Worm (Caenorhabditis elegans) whole organism, L4 larva: ENCODE data around the gene C33F10.4.
A peak's percentile ranks its signal among the peaks of the same experiment; 100 is the strongest.

Source experiments
- ZK546.5 ChIP-seq, 2 experiments: sonication (generic microtip); optimal IDR thresholded peaks; 2 replicates each; lab custom pipeline; 2017; ENCODE audit warnings: missing biosample characterization in 2 of 2, missing genetic modification characterization in 2 of 2
- aha-1 ChIP-seq: fragments of 150-350 bp; peaks from one replicate; lab custom pipeline; 2014; ENCODE audit warnings: missing biosample characterization, missing genetic modification characterization
- ceh-20 ChIP-seq: fragments of 200-800 bp; sonication (Bioruptor generic); IDR thresholded peaks from 2 replicates; pipeline ENCODE4 v1.3.6; 2022; ENCODE audit warnings: missing genetic modification reagents, missing genetic modification characterization, missing compliant biosample characterization
- ceh-28 ChIP-seq: fragments of 150-350 bp; optimal IDR thresholded peaks from 2 replicates; lab custom pipeline; 2014; ENCODE audit warnings: missing biosample characterization, missing genetic modification reagents, missing genetic modification characterization
- ceh-82 ChIP-seq: sonication (generic microtip); optimal IDR thresholded peaks from 2 replicates; lab custom pipeline; 2017; ENCODE audit warnings: missing biosample characterization, missing genetic modification characterization
- daf-8 ChIP-seq: fragments of 200-800 bp; sonication (Bioruptor generic); IDR thresholded peaks from 2 replicates; pipeline ENCODE4 v1.3.6; 2022; ENCODE audit warnings: missing genetic modification characterization, missing compliant biosample characterization
- dmd-6 ChIP-seq: fragments of 200-800 bp; sonication (Bioruptor generic); IDR thresholded peaks from 2 replicates; pipeline ENCODE4 v1.3.6; 2022; ENCODE audit warnings: missing genetic modification reagents, missing genetic modification characterization, missing compliant biosample characterization
- dmd-9 ChIP-seq: fragments of 200-800 bp; sonication (Bioruptor generic); IDR thresholded peaks from 2 replicates; pipeline ENCODE4 v1.3.6; 2022; ENCODE audit warnings: missing genetic modification reagents, missing genetic modification characterization, missing compliant biosample characterization
- duxl-1 ChIP-seq: sonication (generic microtip); optimal IDR thresholded peaks from 2 replicates; lab custom pipeline; 2016; ENCODE audit warnings: mild to moderate bottlenecking, missing genetic modification characterization, moderate library complexity, missing compliant biosample characterization; ENCODE audit not compliant: poor library complexity
- egl-27 ChIP-seq: sonication (generic microtip); optimal IDR thresholded peaks from 3 replicates; lab custom pipeline; 2017; ENCODE audit warnings: missing biosample characterization, missing genetic modification reagents, missing genetic modification characterization
- hlh-11 ChIP-seq: fragments of 200-800 bp; sonication (Bioruptor generic); optimal IDR thresholded peaks from 2 replicates; lab custom pipeline; 2018; ENCODE audit warnings: mild to moderate bottlenecking, missing genetic modification characterization, missing compliant biosample characterization
- hlh-30 ChIP-seq: sonication (generic microtip); optimal IDR thresholded peaks from 2 replicates; lab custom pipeline; 2017; ENCODE audit warnings: antibody characterized with exemption, mild to moderate bottlenecking, missing genetic modification characterization, missing compliant biosample characterization; ENCODE audit not compliant: insufficient read depth
- lim-7 ChIP-seq: fragments of 200-800 bp; sonication (Bioruptor generic); IDR thresholded peaks from 2 replicates; pipeline ENCODE4 v1.3.6; 2022; ENCODE audit warnings: missing genetic modification characterization, missing compliant biosample characterization
- lin-38 ChIP-seq: fragments of 200-800 bp; sonication (Bioruptor generic); IDR thresholded peaks from 2 replicates; pipeline ENCODE4 v1.3.6; 2022; ENCODE audit warnings: missing genetic modification reagents, missing genetic modification characterization, missing compliant biosample characterization
- lsy-2 ChIP-seq, 2 experiments: fragments of 150-350 bp in 1 of 2; sonication (generic microtip) in 1 of 2; optimal IDR thresholded peaks; 2 replicates each; lab custom pipeline; 2014 to 2017; ENCODE audit warnings: missing biosample characterization in 2 of 2, missing genetic modification characterization in 2 of 2
- mdl-1 ChIP-seq, 2 experiments: fragments of 150-350 bp in 1 of 2; sonication (generic microtip) in 1 of 2; optimal IDR thresholded peaks; 2 replicates each; lab custom pipeline; 2014 to 2017; ENCODE audit warnings: missing biosample characterization in 2 of 2, missing genetic modification characterization in 2 of 2
- mdt-29 ChIP-seq: fragments of 200-800 bp; sonication (Bioruptor generic); IDR thresholded peaks from 2 replicates; pipeline ENCODE4 v1.3.6; 2022; ENCODE audit warnings: missing genetic modification reagents, missing genetic modification characterization, missing compliant biosample characterization
- mes-2 ChIP-seq: sonication (generic microtip); optimal IDR thresholded peaks from 2 replicates; lab custom pipeline; 2016; ENCODE audit warnings: missing genotype, mild to moderate bottlenecking, missing genetic modification characterization, missing compliant biosample characterization; ENCODE audit not compliant: poor library complexity, severe bottlenecking
- nhr-102 ChIP-seq: sonication (generic microtip); optimal IDR thresholded peaks from 2 replicates; lab custom pipeline; 2016; ENCODE audit warnings: mild to moderate bottlenecking, missing genetic modification characterization, moderate library complexity, missing compliant biosample characterization
- nhr-111 ChIP-seq: fragments of 200-800 bp; sonication (Bioruptor generic); optimal IDR thresholded peaks from 2 replicates; lab custom pipeline; 2018; ENCODE audit warnings: mild to moderate bottlenecking, missing genetic modification characterization, missing compliant biosample characterization
- nhr-237 ChIP-seq: sonication (generic microtip); optimal IDR thresholded peaks from 2 replicates; lab custom pipeline; 2017; ENCODE audit warnings: missing biosample characterization, missing genetic modification characterization
- nhr-28 ChIP-seq: fragments of 150-350 bp; optimal IDR thresholded peaks from 2 replicates; lab custom pipeline; 2014; ENCODE audit warnings: missing biosample characterization, missing genetic modification characterization
- nhr-48 ChIP-seq: sonication (generic microtip); optimal IDR thresholded peaks from 2 replicates; lab custom pipeline; 2016; ENCODE audit warnings: mild to moderate bottlenecking, missing genetic modification characterization, missing compliant biosample characterization
- nhr-77 ChIP-seq: fragments of 150-350 bp; optimal IDR thresholded peaks from 2 replicates; lab custom pipeline; 2014; ENCODE audit warnings: missing biosample characterization, missing genetic modification characterization
- pqm-1 ChIP-seq: sonication (generic microtip); optimal IDR thresholded peaks from 2 replicates; lab custom pipeline; 2017; ENCODE audit warnings: missing biosample characterization, missing genetic modification characterization
- unc-39 ChIP-seq: sonication (generic microtip); optimal IDR thresholded peaks from 2 replicates; lab custom pipeline; 2017; ENCODE audit warnings: missing biosample characterization, missing genetic modification characterization
- unc-62 ChIP-seq, 3 experiments: fragments of 150-350 bp in 1 of 3; sonication (generic microtip); optimal IDR thresholded peaks in 2 of 3; peaks in 1 of 3; 1 replicate in 1 of 3; 2 replicates in 2 of 3; lab custom pipeline; 2014 to 2017; ENCODE audit warnings: missing biosample characterization in 3 of 3, missing genetic modification characterization in 3 of 3, missing genetic modification reagents in 3 of 3, missing genotype in 1 of 3
- zfp-2 ChIP-seq: sonication (generic microtip); optimal IDR thresholded peaks from 2 replicates; lab custom pipeline; 2016; ENCODE audit warnings: mild to moderate bottlenecking, missing genetic modification characterization, missing compliant biosample characterization

C33F10.4 gene

DNA sequence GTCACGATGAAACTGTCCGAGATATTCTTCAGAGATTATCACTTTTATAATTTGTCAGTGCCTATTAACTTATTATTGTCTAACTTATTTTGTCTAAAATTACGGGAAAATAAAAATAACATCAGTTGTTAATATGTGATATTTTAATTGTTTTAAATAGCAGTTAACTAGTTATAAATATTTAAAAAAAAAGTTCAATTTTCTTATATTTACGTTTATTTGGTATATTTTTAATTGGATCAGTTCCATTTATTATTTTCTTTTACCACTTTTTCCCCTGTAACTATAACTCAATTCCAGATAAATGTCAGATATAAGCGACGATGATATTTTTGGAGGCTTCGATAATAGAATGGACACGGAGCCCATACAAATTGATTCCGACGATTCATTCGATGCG, at the start of gene C33F10.4:
C33F10.4 (plus strand) TSS at position 301 of the 400 bp plus-strand sequence.
- no peak for TF ChIP-seq ceh-28 (tag; lab: Kevin White, UChicago)
- no peak for TF ChIP-seq mes-2 (tag; lab: Kevin White, UChicago)
- TF ChIP-seq lin-38 (GFP tag; lab: Robert Waterston, UW) = no peak
- no peak for TF ChIP-seq nhr-111 (GFP tag; lab: Kevin White, UChicago)
- TF ChIP-seq lim-7 (GFP tag; lab: Robert Waterston, UW) = no peak

DNA sequence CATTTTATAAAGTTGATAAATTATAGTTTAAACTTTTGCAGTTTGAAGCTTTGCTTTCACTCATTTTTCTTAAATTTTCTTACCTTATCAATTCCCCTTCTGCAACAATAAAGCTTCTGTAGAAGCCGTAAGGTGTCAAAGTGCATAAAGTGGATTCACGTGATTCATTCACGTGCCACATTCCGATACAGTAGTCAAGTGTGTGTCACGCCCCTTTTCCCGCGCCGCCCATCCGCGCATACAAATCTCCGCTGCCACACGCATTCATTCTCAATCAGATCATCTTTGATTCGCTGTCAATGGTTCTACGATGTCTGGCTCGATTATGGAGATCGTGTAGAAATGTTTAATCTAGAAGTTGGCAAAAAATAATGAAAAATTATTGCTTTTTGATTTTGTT, 48.5 kb upstream of the C33F10.4 start:
- TF ChIP-seq nhr-48 (tag; lab: Kevin White, UChicago) = peak; percentile 62
- peak; percentile 16; the same call in 1 of the 2 replicates for TF ChIP-seq mdt-29
- peak in 1 of 2 experiments; percentile 39 for TF ChIP-seq mdl-1 (tag; optimal IDR thresholded peaks at IDR 0.05; lab: Kevin White, UChicago)
- peak; percentile 69 for TF ChIP-seq hlh-30
- TF ChIP-seq ZK546.5 (tag; optimal IDR thresholded peaks at IDR 0.05; lab: Kevin White, UChicago) = no peak
- TF ChIP-seq hlh-11 (tag; lab: Kevin White, UChicago) = peak; percentile 5
- peak in 1 of 2 experiments; percentile 51 for TF ChIP-seq lsy-2 (tag; optimal IDR thresholded peaks at IDR 0.05; lab: Kevin White, UChicago)
- no peak for TF ChIP-seq ceh-82 (tag; lab: Kevin White, UChicago)

DNA sequence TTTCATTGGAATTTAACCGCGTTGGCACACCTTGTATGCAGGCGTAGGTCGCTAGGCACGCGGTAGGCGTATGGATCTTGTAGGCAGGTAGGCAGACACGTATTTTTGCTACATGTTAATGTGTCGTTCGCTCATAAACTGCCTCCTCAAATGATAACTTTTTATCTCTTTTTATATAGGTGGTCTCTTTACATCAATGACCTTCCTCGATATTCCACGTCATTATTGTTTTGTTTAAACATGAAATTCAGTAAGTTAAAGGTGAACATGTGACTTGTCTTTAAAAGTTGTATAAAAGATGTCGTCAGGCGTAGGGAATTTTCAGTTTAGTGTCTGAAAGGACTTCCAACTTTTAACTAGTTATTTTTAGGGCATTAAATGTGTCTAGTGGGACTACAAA, 47.9 kb upstream of the C33F10.4 start:
- TF ChIP-seq dmd-9 (GFP tag; lab: Robert Waterston, UW) = no peak
- TF ChIP-seq zfp-2 = no peak
- TF ChIP-seq nhr-48 (tag; lab: Kevin White, UChicago) = no peak
- no peak for TF ChIP-seq nhr-237 (tag; lab: Kevin White, UChicago)
- peak; percentile 26 for TF ChIP-seq hlh-30
- peak in 1 of 2 experiments; percentile 2 for TF ChIP-seq lsy-2 (tag; optimal IDR thresholded peaks at IDR 0.05; lab: Kevin White, UChicago)
- TF ChIP-seq aha-1 (tag; lab: Kevin White, UChicago) = no peak
- TF ChIP-seq nhr-77 (tag; lab: Kevin White, UChicago) = no peak
- no peak for TF ChIP-seq ceh-20 (GFP tag; lab: Robert Waterston, UW)

ce11 chrII:4748374-4748773, 47.2 kb upstream of the C33F10.4 start:
- TF ChIP-seq nhr-28 (no peak), duxl-1 (tag; lab: Kevin White, UChicago) (no peak), ceh-20 (GFP tag; lab: Robert Waterston, UW) (0 out of 2 replicates have a peak, but pooled peaks have one; percentile 14), hlh-11 (tag; lab: Kevin White, UChicago) (peak; percentile 4), hlh-30 (peak; percentile 66), mdt-29 (peak; percentile 64; the same call in 1 of the 2 replicates), unc-39 (tag; lab: Kevin White, UChicago) (no peak), nhr-102 (tag; lab: Kevin White, UChicago) (no peak)

- TF ChIP-seq egl-27 (no peak), nhr-28 (peak; percentile 8), dmd-6 (GFP tag; lab: Robert Waterston, UW) (no peak), pqm-1 (tag; lab: Kevin White, UChicago) (no peak), nhr-102 (tag; lab: Kevin White, UChicago) (no peak), lsy-2 (tag; optimal IDR thresholded peaks at IDR 0.05; lab: Kevin White, UChicago) (peak in 1 of 2 experiments; percentile 30), hlh-11 (tag; lab: Kevin White, UChicago) (no peak)
Measured at ce11 chrII:4749581-4749980, 46.0 kb upstream of the C33F10.4 start, which contains the start of gene F41C3.2. TSS of gene F41C3.2 (plus strand) at chrII:4749968.

ce11 chrII:4752257-4752728, 43.3 kb upstream of the C33F10.4 start, which contains the start of gene F41C3.1:
TSS of gene F41C3.1 (plus strand) at chrII:4752307.
- TF ChIP-seq unc-62 (GFP tag; optimal IDR thresholded peaks at IDR 0.05 in 1 of 2; lab: Kevin White, UChicago) (peak in 1 of 2 experiments; percentile 96), unc-62 (tag; optimal IDR thresholded peaks at IDR 0.05; lab: Kevin White, UChicago) (no peak), daf-8 (GFP tag; lab: Robert Waterston, UW) (no peak)
